Fruit fly (Drosophila melanogaster): ENCODE results near the gene CG32284.
A peak's percentile ranks its signal among the peaks of the same experiment; 100 is the strongest.

The CG32284 gene

dm6 chr3L:3148125-3149059 is 38.1 kb upstream of the CG32284 start, which contains the start of the genes Usp5 and BtbVII (continued):
- TF ChIP-seq Sox100B (GFP tag; optimal IDR thresholded peaks at IDR 0.05) (no peak), CG30403 (GFP tag; optimal IDR thresholded peaks at IDR 0.05) (peak; percentile 69), Side (GFP tag; optimal IDR thresholded peaks at IDR 0.05) (peak; percentile 56), CG4617 (GFP tag; optimal IDR thresholded peaks at IDR 0.05; ENCODE audit: borderline replicate concordance) (peak; percentile 50), grn (GFP tag; optimal IDR thresholded peaks at IDR 0.05) (no peak), Elba2 (GFP tag; optimal IDR thresholded peaks at IDR 0.05) (peak; percentile 96), Max (GFP tag; optimal IDR thresholded peaks at IDR 0.05) (peak; percentile 43), CG11456 (GFP tag; IDR thresholded peaks at IDR 0.05) (no peak), nau (GFP tag; optimal IDR thresholded peaks at IDR 0.05) (no peak), NK7.1 (GFP tag; optimal IDR thresholded peaks at IDR 0.05) (peak; percentile 32)

dm6 chr3L:3149060-3149872 is 37.2 kb upstream of the CG32284 start:
- peak; percentile 99 for TF ChIP-seq abd-A (tag; optimal IDR thresholded peaks at IDR 0.05)
- TF ChIP-seq CG6175 (GFP tag; IDR thresholded peaks at IDR 0.05), result no peak
- no peak for TF ChIP-seq hb (GFP tag; IDR thresholded peaks at IDR 0.05; ENCODE audit: partially characterized antibody)
- no peak for TF ChIP-seq slp2 (GFP tag; optimal IDR thresholded peaks at IDR 0.05)
- TF ChIP-seq CG15696 (tag; optimal IDR thresholded peaks at IDR 0.05), result no peak
- no peak for TF ChIP-seq CG3281 (GFP tag; optimal IDR thresholded peaks at IDR 0.05)
- peak; percentile 23; the same call in 1 of the 2 replicates for TF ChIP-seq CG42726 (GFP tag; IDR thresholded peaks at IDR 0.05; ENCODE audit: partially characterized antibody)
- no peak for TF ChIP-seq p53 (GFP tag; optimal IDR thresholded peaks at IDR 0.05)
- no peak for TF ChIP-seq en (GFP tag; optimal IDR thresholded peaks at IDR 0.05)
- no peak for TF ChIP-seq Bteb2 (GFP tag; optimal IDR thresholded peaks at IDR 0.05)
- no peak for TF ChIP-seq pita (GFP tag; optimal IDR thresholded peaks at IDR 0.05)
- no peak for TF ChIP-seq hth (optimal IDR thresholded peaks at IDR 0.05)
- no peak for TF ChIP-seq CG8359 (GFP tag; optimal IDR thresholded peaks at IDR 0.05; ENCODE audit: borderline replicate concordance)
- peak; percentile 72 for TF ChIP-seq CG13624 (GFP tag; optimal IDR thresholded peaks at IDR 0.05)
- no peak for TF ChIP-seq CG13424 (tag; optimal IDR thresholded peaks at IDR 0.05)
- TF ChIP-seq Sin3A (optimal IDR thresholded peaks at IDR 0.05), result no peak
- TF ChIP-seq Camta (GFP tag; optimal IDR thresholded peaks at IDR 0.05), result no peak
- TF ChIP-seq dan (GFP tag; IDR thresholded peaks at IDR 0.05), result no peak
- TF ChIP-seq CG10321 (GFP tag; IDR thresholded peaks at IDR 0.05), result no peak
- peak; percentile 73; the same call in 2 of the 3 replicates for TF ChIP-seq CG34422 (GFP tag; IDR thresholded peaks at IDR 0.05)
- TF ChIP-seq CG1832 (GFP tag; optimal IDR thresholded peaks at IDR 0.05), result peak; percentile 82
- no peak for TF ChIP-seq cato (GFP tag; optimal IDR thresholded peaks at IDR 0.05; ENCODE audit: borderline replicate concordance)
- no peak for TF ChIP-seq CG13894 (tag; optimal IDR thresholded peaks at IDR 0.05)
- TF ChIP-seq Bgb (GFP tag; IDR thresholded peaks at IDR 0.05; ENCODE audit: partially characterized antibody), result peak; percentile 52; the same call in 1 of the 2 replicates
- no peak for TF ChIP-seq CG12236 (GFP tag; optimal IDR thresholded peaks at IDR 0.05)
- no peak for TF ChIP-seq CG2678 (tag; optimal IDR thresholded peaks at IDR 0.05)
- TF ChIP-seq Atf6 (GFP tag; IDR thresholded peaks at IDR 0.05), result peak; percentile 51; the same call in 1 of the 2 replicates
- no peak for TF ChIP-seq prd (optimal IDR thresholded peaks at IDR 0.05)
- TF ChIP-seq prd (GFP tag; IDR thresholded peaks at IDR 0.05), result no peak
- TF ChIP-seq BEAF-32 (GFP tag; optimal IDR thresholded peaks at IDR 0.05), result no peak
- TF ChIP-seq Abd-B (GFP tag; optimal IDR thresholded peaks at IDR 0.05), result no peak
- TF ChIP-seq ssp (GFP tag; IDR thresholded peaks at IDR 0.05), result no peak
- TF ChIP-seq CG2199 (GFP tag; IDR thresholded peaks at IDR 0.05), result peak; percentile 74; the same call in 2 of the 3 replicates
- TF ChIP-seq CG7745 (tag; optimal IDR thresholded peaks at IDR 0.05), result no peak
- peak; percentile 24; the same call in 1 of the 2 replicates for TF ChIP-seq bbx (GFP tag; IDR thresholded peaks at IDR 0.05; ENCODE audit: partially characterized antibody)
- TF ChIP-seq Doc3 (GFP tag; IDR thresholded peaks at IDR 0.05; ENCODE audit: partially characterized antibody), result no peak

Data from whole organism, embryonic.